Fruit fly (Drosophila melanogaster) whole organism, prepupa: ENCODE results near the gene Ugt35A1.

Experiments used
- CG10631 ChIP-seq: fragments of 200-800 bp; sonication (Bioruptor generic); optimal IDR thresholded peaks from 2 replicates; lab custom pipeline; 2016; ENCODE audit warnings: missing biosample characterization, missing genetic modification characterization
- CG11294 ChIP-seq: fragments of 200-800 bp; sonication (Bioruptor generic); IDR thresholded peaks from 2 replicates; pipeline ENCODE4 v1.3.6; 2022; ENCODE audit warnings: missing biosample characterization, missing genetic modification characterization
- CG11762 ChIP-seq: fragments of 200-800 bp; sonication (Bioruptor generic); optimal IDR thresholded peaks from 3 replicates; lab custom pipeline; 2016; ENCODE audit warnings: missing biosample characterization, missing genetic modification characterization; ENCODE audit not compliant: insufficient read depth
- CG15336 ChIP-seq: fragments of 200-800 bp; sonication (Bioruptor generic); IDR thresholded peaks from 2 replicates; pipeline ENCODE4 v1.3.6; 2022; ENCODE audit warnings: missing biosample characterization, missing genetic modification characterization
- CG1621 ChIP-seq: fragments of 200-800 bp; sonication (Bioruptor generic); optimal IDR thresholded peaks from 3 replicates; lab custom pipeline; 2018; ENCODE audit warnings: missing biosample characterization, mild to moderate bottlenecking, missing genetic modification characterization
- CG16779 ChIP-seq: fragments of 200-800 bp; sonication (Bioruptor generic); optimal IDR thresholded peaks from 3 replicates; lab custom pipeline; 2017; ENCODE audit warnings: missing biosample characterization, mild to moderate bottlenecking, missing genetic modification characterization
- CG3032 ChIP-seq: fragments of 200-800 bp; optimal IDR thresholded peaks from 2 replicates; lab custom pipeline; 2019; ENCODE audit warnings: missing biosample characterization, mild to moderate bottlenecking, missing genetic modification characterization, moderate library complexity
- CG31627 ChIP-seq: fragments of 200-800 bp; sonication (Bioruptor generic); optimal IDR thresholded peaks from 3 replicates; lab custom pipeline; 2016; ENCODE audit warnings: missing biosample characterization, missing genetic modification characterization
- CG34406 ChIP-seq: fragments of 200-800 bp; sonication (Bioruptor generic); optimal IDR thresholded peaks from 3 replicates; lab custom pipeline; 2016; ENCODE audit warnings: missing biosample characterization, missing genetic modification characterization
- CG3919 ChIP-seq: fragments of 200-800 bp; sonication (Bioruptor generic); optimal IDR thresholded peaks from 3 replicates; lab custom pipeline; 2016; ENCODE audit warnings: missing biosample characterization, missing genetic modification characterization
- CG6163 ChIP-seq: fragments of 200-800 bp; sonication (Bioruptor generic); IDR thresholded peaks from 3 replicates; pipeline ENCODE4 v1.3.6; 2022; ENCODE audit warnings: missing biosample characterization, missing genetic modification characterization
- CG6276 ChIP-seq: fragments of 200-800 bp; sonication (Bioruptor generic); optimal IDR thresholded peaks from 2 replicates; lab custom pipeline; 2017; ENCODE audit warnings: missing biosample characterization, mild to moderate bottlenecking, missing genetic modification characterization
- CG6792 ChIP-seq: fragments of 200-800 bp; sonication (Bioruptor generic); optimal IDR thresholded peaks from 3 replicates; lab custom pipeline; 2016; ENCODE audit warnings: missing biosample characterization, missing genetic modification characterization
- CG6808 ChIP-seq: fragments of 200-800 bp; sonication (Bioruptor generic); optimal IDR thresholded peaks from 3 replicates; lab custom pipeline; 2017; ENCODE audit warnings: missing biosample characterization, missing genetic modification characterization, mild to moderate bottlenecking, moderate library complexity, missing genetic modification reagents
- CG6854 ChIP-seq: fragments of 200-800 bp; sonication (Bioruptor generic); optimal IDR thresholded peaks from 2 replicates; lab custom pipeline; 2017; ENCODE audit warnings: missing biosample characterization, mild to moderate bottlenecking, missing genetic modification characterization
- CG8119 ChIP-seq: fragments of 200-800 bp; sonication (Bioruptor generic); IDR thresholded peaks from 3 replicates; pipeline ENCODE4 v1.3.6; 2022; ENCODE audit warnings: missing biosample characterization, missing genetic modification characterization
- CG8319 ChIP-seq: fragments of 200-800 bp; sonication (Bioruptor generic); optimal IDR thresholded peaks from 3 replicates; lab custom pipeline; 2016; ENCODE audit warnings: missing biosample characterization, missing genetic modification characterization
- CG9139 ChIP-seq: fragments of 200-800 bp; sonication (Bioruptor generic); optimal IDR thresholded peaks from 3 replicates; lab custom pipeline; 2017; ENCODE audit warnings: missing biosample characterization, mild to moderate bottlenecking, missing genetic modification characterization
- Eip75B ChIP-seq: fragments of 200-800 bp; sonication (Bioruptor generic); optimal IDR thresholded peaks from 3 replicates; lab custom pipeline; 2016; ENCODE audit warnings: missing biosample characterization, missing genetic modification characterization
- Eip78C ChIP-seq: fragments of 200-800 bp; sonication (Bioruptor generic); peaks from one replicate; lab custom pipeline; 2016; ENCODE audit warnings: missing biosample characterization, missing genetic modification characterization
- Eip93F ChIP-seq: fragments of 200-800 bp; sonication (Bioruptor generic); optimal IDR thresholded peaks from 2 replicates; lab custom pipeline; 2016; ENCODE audit warnings: missing biosample characterization, mild to moderate bottlenecking, missing genetic modification characterization
- Ets21C ChIP-seq: fragments of 200-800 bp; sonication (Bioruptor generic); optimal IDR thresholded peaks from 3 replicates; lab custom pipeline; 2016; ENCODE audit warnings: missing biosample characterization, missing genetic modification characterization
- Gug ChIP-seq: fragments of 200-800 bp; sonication (Bioruptor generic); IDR thresholded peaks from 2 replicates; pipeline ENCODE4 v1.3.6; 2022; ENCODE audit warnings: missing biosample characterization, missing genetic modification characterization
- Hr38 ChIP-seq: sonication (Bioruptor generic); optimal IDR thresholded peaks from 2 replicates; lab custom pipeline; 2016; ENCODE audit warnings: missing biosample characterization, missing genetic modification characterization
- Hr39 ChIP-seq: fragments of 200-800 bp; sonication (Bioruptor generic); optimal IDR thresholded peaks from 2 replicates; lab custom pipeline; 2016; ENCODE audit warnings: missing biosample characterization, missing genetic modification characterization
- Hr4 ChIP-seq: fragments of 200-800 bp; sonication (Bioruptor generic); optimal IDR thresholded peaks from 3 replicates; lab custom pipeline; 2016; ENCODE audit warnings: missing biosample characterization, missing genetic modification characterization
- Met ChIP-seq: fragments of 200-800 bp; sonication (Bioruptor generic); optimal IDR thresholded peaks from 3 replicates; lab custom pipeline; 2016; ENCODE audit warnings: missing biosample characterization, missing genetic modification characterization
- OdsH ChIP-seq: fragments of 200-800 bp; sonication (Bioruptor generic); optimal IDR thresholded peaks from 3 replicates; lab custom pipeline; 2016; ENCODE audit warnings: missing biosample characterization, missing genetic modification characterization
- Smox ChIP-seq: fragments of 200-800 bp; sonication (Bioruptor generic); optimal IDR thresholded peaks from 3 replicates; lab custom pipeline; 2016; ENCODE audit warnings: missing biosample characterization, missing genetic modification characterization
- Sox102F ChIP-seq: fragments of 200-800 bp; sonication (Bioruptor generic); optimal IDR thresholded peaks from 2 replicates; lab custom pipeline; 2016; ENCODE audit warnings: missing biosample characterization, mild to moderate bottlenecking, missing genetic modification characterization
- Sox14 ChIP-seq: fragments of 200-800 bp; sonication (Bioruptor generic); optimal IDR thresholded peaks from 3 replicates; lab custom pipeline; 2016; ENCODE audit warnings: missing biosample characterization, missing genetic modification characterization
- Sox15 ChIP-seq: fragments of 200-800 bp; sonication (Bioruptor generic); optimal IDR thresholded peaks from 3 replicates; lab custom pipeline; 2016; ENCODE audit warnings: missing biosample characterization, missing genetic modification characterization
- achi ChIP-seq: fragments of 200-800 bp; sonication (Bioruptor generic); optimal IDR thresholded peaks from 3 replicates; lab custom pipeline; 2016; ENCODE audit warnings: missing biosample characterization, missing genetic modification characterization
- acj6 ChIP-seq: fragments of 200-800 bp; sonication (Bioruptor generic); optimal IDR thresholded peaks from 3 replicates; lab custom pipeline; 2016; ENCODE audit warnings: missing biosample characterization, missing genetic modification characterization
- cyc ChIP-seq: fragments of 200-800 bp; sonication (Bioruptor generic); optimal IDR thresholded peaks from 3 replicates; lab custom pipeline; 2016; ENCODE audit warnings: missing biosample characterization, missing genetic modification characterization
- dac ChIP-seq: fragments of 200-800 bp; sonication (Bioruptor generic); optimal IDR thresholded peaks from 2 replicates; lab custom pipeline; 2017; ENCODE audit warnings: missing biosample characterization, mild to moderate bottlenecking, missing genetic modification characterization
- dsx ChIP-seq: fragments of 200-800 bp; optimal IDR thresholded peaks from 3 replicates; lab custom pipeline; 2019; ENCODE audit warnings: missing biosample characterization, mild to moderate bottlenecking, missing genetic modification characterization, moderate library complexity; ENCODE audit not compliant: poor library complexity, severe bottlenecking
- eg ChIP-seq: fragments of 200-800 bp; sonication (Bioruptor generic); IDR thresholded peaks from 3 replicates; pipeline ENCODE4 v1.3.6; 2022; ENCODE audit warnings: missing biosample characterization, missing genetic modification characterization
- esn ChIP-seq: fragments of 200-800 bp; sonication (Bioruptor generic); optimal IDR thresholded peaks from 2 replicates; lab custom pipeline; 2016; ENCODE audit warnings: missing biosample characterization, mild to moderate bottlenecking, missing genetic modification characterization, moderate library complexity
- fd59A ChIP-seq: fragments of 200-800 bp; sonication (Bioruptor generic); optimal IDR thresholded peaks from 2 replicates; lab custom pipeline; 2017; ENCODE audit warnings: missing biosample characterization, mild to moderate bottlenecking, missing genetic modification characterization, missing genetic modification reagents
- fd85E ChIP-seq: fragments of 200-800 bp; sonication (Bioruptor generic); optimal IDR thresholded peaks from 3 replicates; lab custom pipeline; 2016; ENCODE audit warnings: missing biosample characterization, missing genetic modification characterization
- fkh ChIP-seq: fragments of 200-800 bp; sonication (Bioruptor generic); optimal IDR thresholded peaks from 3 replicates; lab custom pipeline; 2017; ENCODE audit warnings: missing biosample characterization, mild to moderate bottlenecking, missing genetic modification characterization, moderate library complexity
- net ChIP-seq: fragments of 200-800 bp; sonication (Bioruptor generic); optimal IDR thresholded peaks from 3 replicates; lab custom pipeline; 2016; ENCODE audit warnings: missing biosample characterization, missing genetic modification characterization
- pdm3 ChIP-seq: fragments of 200-800 bp; sonication (Bioruptor generic); optimal IDR thresholded peaks from 3 replicates; lab custom pipeline; 2016; ENCODE audit warnings: missing biosample characterization, missing genetic modification characterization
- salr ChIP-seq, 2 experiments: fragments of 200-800 bp; sonication (Bioruptor generic); optimal IDR thresholded peaks; 3 replicates each; lab custom pipeline; 2016 to 2018; ENCODE audit warnings: missing biosample characterization in 2 of 2, missing genetic modification characterization in 2 of 2, mild to moderate bottlenecking in 1 of 2
- spab ChIP-seq: fragments of 200-800 bp; sonication (Bioruptor generic); optimal IDR thresholded peaks from 2 replicates; lab custom pipeline; 2017; ENCODE audit warnings: missing biosample characterization, mild to moderate bottlenecking, missing genetic modification characterization, missing genetic modification reagents
- ss ChIP-seq, 2 experiments: fragments of 200-800 bp; sonication (Bioruptor generic); optimal IDR thresholded peaks; 2 replicates in 1 of 2; 3 replicates in 1 of 2; lab custom pipeline; 2017 to 2018; ENCODE audit warnings: mild to moderate bottlenecking in 2 of 2, missing biosample characterization in 2 of 2, missing genetic modification characterization in 2 of 2, moderate library complexity in 1 of 2
- svp ChIP-seq: fragments of 200-800 bp; sonication (Bioruptor generic); peaks from one replicate; lab custom pipeline; 2016; ENCODE audit warnings: missing biosample characterization, missing genetic modification characterization
- topi ChIP-seq: fragments of 200-800 bp; sonication (Bioruptor generic); optimal IDR thresholded peaks from 3 replicates; lab custom pipeline; 2016; ENCODE audit warnings: missing biosample characterization, missing genetic modification characterization

Ugt35A1 gene

dm6 chr3R:11221437-11222230, 49.2 kb upstream of the Ugt35A1 start, which contains the start of the genes CG6693 and RpL3 (continued):
- TF ChIP-seq CG3919 (peak; percentile 76), svp (GFP tag; lab: Kevin White, UChicago) (no peak), ss (GFP tag; optimal IDR thresholded peaks at IDR 0.05; lab: Kevin White, UChicago) (peak; percentile 82 to 83), Sox15 (GFP tag; lab: Kevin White, UChicago) (no peak), CG31627 (GFP tag; lab: Kevin White, UChicago) (peak; percentile 22), spab (no peak), OdsH (no peak), eg (peak; percentile 72; the same call in 2 of the 3 replicates), CG16779 (tag; lab: Kevin White, UChicago) (peak; percentile 78), Hr4 (GFP tag; lab: Kevin White, UChicago) (no peak), CG9139 (peak; percentile 75), Eip93F (GFP tag; lab: Kevin White, UChicago) (no peak), CG6792 (GFP tag; lab: Kevin White, UChicago) (peak; percentile 43), CG6163 (peak; percentile 68), CG1621 (tag; lab: Kevin White, UChicago) (peak; percentile 58), achi (GFP tag; lab: Kevin White, UChicago) (peak; percentile 47), cyc (GFP tag; lab: Kevin White, UChicago) (peak; percentile 41), CG6808 (GFP tag; lab: Kevin White, UChicago) (peak; percentile 67), salr (GFP tag; optimal IDR thresholded peaks at IDR 0.05; lab: Kevin White, UChicago) (peak in 1 of 2 experiments; percentile 50), CG8119 (GFP tag; lab: Robert Waterston, UW) (peak; percentile 52; the same call in 2 of the 3 replicates), Smox (GFP tag; lab: Kevin White, UChicago) (peak; percentile 63)

dm6 chr3R:11219883-11220282, 47.4 kb upstream of the Ugt35A1 start, which contains the start of gene CG6689:
TSS of gene CG6689 (minus strand) at chr3R:11220064.
- TF ChIP-seq Ets21C (GFP tag; lab: Kevin White, UChicago), result no peak
- TF ChIP-seq net (GFP tag; lab: Kevin White, UChicago), result no peak
- TF ChIP-seq Hr39 (GFP tag; lab: Kevin White, UChicago), result no peak
- TF ChIP-seq Smox (GFP tag; lab: Kevin White, UChicago), result no peak
- no peak for TF ChIP-seq CG6808 (GFP tag; lab: Kevin White, UChicago)
- no peak for TF ChIP-seq CG10631 (GFP tag; lab: Kevin White, UChicago)
- TF ChIP-seq Sox14 (GFP tag; lab: Kevin White, UChicago), result peak; percentile 53
- no peak for TF ChIP-seq CG11294 (GFP tag; lab: Robert Waterston, UW)
- no peak for TF ChIP-seq topi (GFP tag; lab: Kevin White, UChicago)
- peak; percentile 33 for TF ChIP-seq esn (GFP tag; lab: Kevin White, UChicago)
- no peak for TF ChIP-seq CG3032 (tag; lab: Kevin White, UChicago)
- TF ChIP-seq CG6163, result no peak
- no peak for TF ChIP-seq Hr38 (GFP tag; lab: Kevin White, UChicago)
- TF ChIP-seq acj6 (GFP tag; lab: Kevin White, UChicago), result no peak
- TF ChIP-seq Met (GFP tag; lab: Kevin White, UChicago), result no peak
- no peak for TF ChIP-seq CG6276 (GFP tag; lab: Kevin White, UChicago)
- no peak for TF ChIP-seq dsx (GFP tag; lab: Kevin White, UChicago)
- no peak for TF ChIP-seq CG6854 (GFP tag; lab: Kevin White, UChicago)
- TF ChIP-seq CG34406 (GFP tag; lab: Kevin White, UChicago), result no peak
- no peak for TF ChIP-seq fd85E (GFP tag; lab: Kevin White, UChicago)
- TF ChIP-seq dac, result no peak
- peak; percentile 2 for TF ChIP-seq Eip75B (GFP tag; lab: Kevin White, UChicago)
- no peak for TF ChIP-seq Sox102F (GFP tag; lab: Kevin White, UChicago)
- TF ChIP-seq Gug (GFP tag; lab: Robert Waterston, UW), result no peak
- no peak for TF ChIP-seq OdsH
- no peak for TF ChIP-seq pdm3 (GFP tag; lab: Kevin White, UChicago)
- no peak for TF ChIP-seq CG16779 (tag; lab: Kevin White, UChicago)
- TF ChIP-seq spab, result no peak
- TF ChIP-seq CG11762 (GFP tag; lab: Kevin White, UChicago), result no peak
- no peak for TF ChIP-seq fd59A (GFP tag; lab: Kevin White, UChicago)
- no peak for TF ChIP-seq CG8319 (GFP tag; lab: Kevin White, UChicago)
- peak; percentile 35 for TF ChIP-seq Eip78C (GFP tag; lab: Kevin White, UChicago)
- TF ChIP-seq CG15336 (GFP tag; lab: Robert Waterston, UW), result 0 out of 2 replicates have a peak, but pooled peaks have one; percentile 10
- TF ChIP-seq fkh (GFP tag; lab: Kevin White, UChicago), result peak; percentile 87
